Fruit fly (Drosophila melanogaster): ENCODE data around the gene Hel89B.

dm6 chr3R:15974235-15974634 is 1.1 kb downstream of the Hel89B start:
- TF ChIP-seq CG15710 (tag; optimal IDR thresholded peaks at IDR 0.05) (peak; percentile 76), CG14655 (GFP tag; optimal IDR thresholded peaks at IDR 0.05) (peak; percentile 83), CG8159 (tag; optimal IDR thresholded peaks at IDR 0.05) (no peak), EcR (GFP tag; optimal IDR thresholded peaks at IDR 0.05) (no peak), gl (tag; optimal IDR thresholded peaks at IDR 0.05) (peak; percentile 37)

Data from whole organism, pupa.